Fruit fly (Drosophila melanogaster) whole organism, embryonic: ENCODE results near the gene CG6041.

Experiments
- Abd-B ChIP-seq: fragments of 200-800 bp; sonication (Bioruptor generic); optimal IDR thresholded peaks from 2 replicates; lab custom pipeline; 2018; ENCODE audit warnings: missing biosample characterization, mild to moderate bottlenecking, missing genetic modification characterization, moderate library complexity
- Bdp1 ChIP-seq: fragments of 200-800 bp; sonication (Bioruptor generic); optimal IDR thresholded peaks from 3 replicates; lab custom pipeline; 2016; ENCODE audit warnings: missing biosample characterization, missing genetic modification characterization
- CG10979 ChIP-seq: fragments of 200-800 bp; sonication (Bioruptor generic); optimal IDR thresholded peaks from 2 replicates; lab custom pipeline; 2018; ENCODE audit warnings: missing biosample characterization, mild to moderate bottlenecking, missing genetic modification characterization, moderate library complexity
- CG11247 ChIP-seq: fragments of 200-800 bp; sonication (Bioruptor generic); IDR thresholded peaks from 2 replicates; pipeline ENCODE4 v1.3.6; 2022; ENCODE audit warnings: missing biosample characterization, missing genetic modification characterization
- CG11696 ChIP-seq: fragments of 200-800 bp; sonication (Bioruptor generic); IDR thresholded peaks from 2 replicates; pipeline ENCODE4 v1.3.6; 2022; ENCODE audit warnings: missing biosample characterization, missing genetic modification characterization
- CG12299 ChIP-seq: fragments of 200-800 bp; sonication (Bioruptor generic); optimal IDR thresholded peaks from 2 replicates; lab custom pipeline; 2018; ENCODE audit warnings: missing biosample characterization, mild to moderate bottlenecking, missing genetic modification characterization
- CG12942 ChIP-seq: fragments of 200-800 bp; sonication (Bioruptor generic); optimal IDR thresholded peaks from 3 replicates; lab custom pipeline; 2016; ENCODE audit warnings: missing biosample characterization, missing genetic modification characterization
- CG13424 ChIP-seq: fragments of 200-800 bp; sonication (Bioruptor generic); optimal IDR thresholded peaks from 2 replicates; lab custom pipeline; 2019; ENCODE audit warnings: missing biosample characterization, mild to moderate bottlenecking, missing genetic modification characterization, moderate library complexity
- CG14014 ChIP-seq: fragments of 200-800 bp; sonication (Bioruptor generic); IDR thresholded peaks from 2 replicates; pipeline ENCODE4 v1.3.6; 2022; ENCODE audit warnings: missing biosample characterization, missing genetic modification characterization
- CG14441 ChIP-seq: fragments of 200-800 bp; sonication (Bioruptor generic); IDR thresholded peaks from 2 replicates; pipeline ENCODE4 v1.3.6; 2022; ENCODE audit warnings: missing biosample characterization, missing genetic modification characterization
- CG14667 ChIP-seq: fragments of 200-800 bp; sonication (Bioruptor generic); IDR thresholded peaks from 2 replicates; pipeline ENCODE4 v1.3.6; 2022; ENCODE audit warnings: missing biosample characterization, missing genetic modification characterization
- CG1602 ChIP-seq: fragments of 200-800 bp; sonication (Bioruptor generic); optimal IDR thresholded peaks from 3 replicates; lab custom pipeline; 2016; ENCODE audit warnings: missing biosample characterization, missing genetic modification characterization
- CG16813 ChIP-seq: fragments of 200-800 bp; sonication (Bioruptor generic); IDR thresholded peaks from 3 replicates; pipeline ENCODE4 v1.3.6; 2022; ENCODE audit warnings: missing biosample characterization, missing genetic modification characterization; ENCODE audit not compliant: partially characterized antibody
- CG17829 ChIP-seq: fragments of 200-800 bp; optimal IDR thresholded peaks from 2 replicates; lab custom pipeline; 2019; ENCODE audit warnings: missing biosample characterization, mild to moderate bottlenecking, missing genetic modification characterization, moderate library complexity
- CG33213 ChIP-seq: fragments of 200-800 bp; sonication (Bioruptor generic); optimal IDR thresholded peaks from 3 replicates; lab custom pipeline; 2016; ENCODE audit warnings: missing biosample characterization, missing genetic modification characterization
- CG4707 ChIP-seq: fragments of 200-800 bp; sonication (Bioruptor generic); optimal IDR thresholded peaks from 2 replicates; lab custom pipeline; 2018; ENCODE audit warnings: missing biosample characterization, mild to moderate bottlenecking, missing genetic modification characterization, moderate library complexity
- CG5245 ChIP-seq: fragments of 200-800 bp; sonication (Bioruptor generic); optimal IDR thresholded peaks from 3 replicates; lab custom pipeline; 2016; ENCODE audit warnings: missing biosample characterization, missing genetic modification characterization
- CG6689 ChIP-seq: fragments of 200-800 bp; sonication (Bioruptor generic); IDR thresholded peaks from 2 replicates; pipeline ENCODE4 v1.3.6; 2022; ENCODE audit warnings: missing biosample characterization, missing genetic modification characterization
- CG7556 ChIP-seq: fragments of 200-800 bp; sonication (Bioruptor generic); optimal IDR thresholded peaks from 2 replicates; lab custom pipeline; 2017; ENCODE audit warnings: missing biosample characterization, mild to moderate bottlenecking, missing genetic modification characterization
- CG9932 ChIP-seq: fragments of 200-800 bp; sonication (Bioruptor generic); IDR thresholded peaks from 2 replicates; pipeline ENCODE4 v1.3.6; 2022; ENCODE audit warnings: missing biosample characterization, missing genetic modification characterization
- Dad ChIP-seq: fragments of 200-800 bp; sonication (Bioruptor generic); optimal IDR thresholded peaks from 3 replicates; lab custom pipeline; 2016; ENCODE audit warnings: missing biosample characterization, missing genetic modification characterization
- Doc2 ChIP-seq: fragments of 200-800 bp; sonication (Bioruptor generic); IDR thresholded peaks from 2 replicates; pipeline ENCODE4 v1.3.6; 2022; ENCODE audit warnings: missing biosample characterization, missing genetic modification characterization
- Ets65A ChIP-seq: fragments of 200-800 bp; sonication (Bioruptor generic); peaks from one replicate; lab custom pipeline; 2016; ENCODE audit warnings: missing biosample characterization, missing genetic modification characterization
- HLH3B ChIP-seq: fragments of 200-800 bp; sonication (Bioruptor generic); IDR thresholded peaks from 2 replicates; pipeline ENCODE4 v1.3.6; 2022; ENCODE audit warnings: missing biosample characterization, missing genetic modification characterization
- Hand ChIP-seq: fragments of 200-800 bp; sonication (Bioruptor generic); optimal IDR thresholded peaks from 2 replicates; lab custom pipeline; 2017; ENCODE audit warnings: mild to moderate bottlenecking, missing biosample characterization, missing genetic modification reagents, missing genetic modification characterization
- NC2β ChIP-seq: fragments of 200-800 bp; sonication (Bioruptor generic); optimal IDR thresholded peaks from 2 replicates; lab custom pipeline; 2016; ENCODE audit warnings: missing biosample characterization, missing genetic modification characterization
- Ssrp ChIP-seq: fragments of 200-800 bp; sonication (Bioruptor generic); optimal IDR thresholded peaks from 2 replicates; lab custom pipeline; 2018; ENCODE audit warnings: missing biosample characterization, mild to moderate bottlenecking, missing genetic modification characterization, moderate library complexity
- ase ChIP-seq: fragments of 200-800 bp; sonication (Bioruptor generic); IDR thresholded peaks from 3 replicates; pipeline ENCODE4 v1.3.6; 2022; ENCODE audit warnings: missing biosample characterization, missing genetic modification characterization
- cas ChIP-seq: fragments of 200-800 bp; sonication (Bioruptor generic); IDR thresholded peaks from 2 replicates; pipeline ENCODE4 v1.3.6; 2022; ENCODE audit warnings: missing biosample characterization, missing genetic modification characterization
- chif ChIP-seq, 2 experiments: fragments of 200-800 bp; sonication (Bioruptor generic); optimal IDR thresholded peaks; 3 replicates each; lab custom pipeline; 2016; ENCODE audit warnings: missing biosample characterization in 2 of 2, missing genetic modification characterization in 2 of 2
- chinmo ChIP-seq: fragments of 200-800 bp; sonication (Bioruptor generic); IDR thresholded peaks from 4 replicates; pipeline ENCODE4 v1.3.6; 2022; ENCODE audit warnings: missing biosample characterization, missing genetic modification characterization; ENCODE audit not compliant: partially characterized antibody
- ci ChIP-seq: fragments of 200-800 bp; sonication (Bioruptor generic); IDR thresholded peaks from 3 replicates; pipeline ENCODE4 v1.3.6; 2022; ENCODE audit warnings: missing biosample characterization, missing genetic modification characterization
- corto ChIP-seq: fragments of 200-800 bp; sonication (Bioruptor generic); optimal IDR thresholded peaks from 2 replicates; lab custom pipeline; 2016; ENCODE audit warnings: missing biosample characterization, mild to moderate bottlenecking, missing genetic modification characterization, moderate library complexity
- danr ChIP-seq: fragments of 200-800 bp; sonication (Bioruptor generic); IDR thresholded peaks from 2 replicates; pipeline ENCODE4 v1.3.6; 2022; ENCODE audit warnings: missing biosample characterization, missing genetic modification characterization
- dmrt11E ChIP-seq: fragments of 200-800 bp; sonication (Bioruptor generic); optimal IDR thresholded peaks from 3 replicates; lab custom pipeline; 2018; ENCODE audit warnings: missing biosample characterization, mild to moderate bottlenecking, missing genetic modification characterization, moderate library complexity
- dysf ChIP-seq: fragments of 200-800 bp; sonication (Bioruptor generic); IDR thresholded peaks from 3 replicates; pipeline ENCODE4 v1.3.6; 2022; ENCODE audit warnings: missing biosample characterization, missing genetic modification characterization
- esg ChIP-seq: fragments of 200-800 bp; sonication (Bioruptor generic); conservative IDR thresholded peaks from 2 replicates; pipeline ENCODE4 v1.3.6; 2022; ENCODE audit warnings: missing biosample characterization, missing genetic modification characterization
- eve ChIP-seq, 2 experiments: fragments of >200 bp; optimal IDR thresholded peaks; 2 replicates each; lab custom pipeline; 2017; ENCODE audit warnings: missing biosample characterization in 2 of 2, missing genetic modification characterization in 2 of 2
- gsb-n ChIP-seq: fragments of 200-800 bp; sonication (Bioruptor generic); optimal IDR thresholded peaks from 3 replicates; lab custom pipeline; 2018; ENCODE audit warnings: missing biosample characterization, mild to moderate bottlenecking, missing genetic modification characterization
- hkb ChIP-seq, 2 experiments: fragments of 200-800 bp in 1 of 2; fragments of >200 bp in 1 of 2; sonication (Bioruptor generic) in 1 of 2; IDR thresholded peaks in 1 of 2; optimal IDR thresholded peaks in 1 of 2; 2 replicates each; pipeline versions ENCODE4 v1.3.6 to Lab custom; 2017 to 2022; ENCODE audit warnings: missing biosample characterization in 1 of 2, missing genetic modification characterization in 1 of 2
- lilli ChIP-seq: fragments of 200-800 bp; sonication (Bioruptor generic); optimal IDR thresholded peaks from 3 replicates; lab custom pipeline; 2016; ENCODE audit warnings: missing biosample characterization, missing genetic modification characterization
- lola ChIP-seq, 3 experiments: fragments of >200 bp in 2 of 3; fragments of 200-800 bp in 1 of 3; sonication (Bioruptor generic) in 1 of 3; optimal IDR thresholded peaks; 2 replicates each; lab custom pipeline; 2017 to 2019; ENCODE audit warnings: missing biosample characterization in 3 of 3, missing genetic modification characterization in 3 of 3, mild to moderate bottlenecking in 1 of 3, moderate library complexity in 1 of 3
- nmo ChIP-seq: fragments of 200-800 bp; sonication (Bioruptor generic); optimal IDR thresholded peaks from 2 replicates; lab custom pipeline; 2018; ENCODE audit warnings: missing biosample characterization, mild to moderate bottlenecking, missing genetic modification characterization, moderate library complexity
- peb ChIP-seq: fragments of 200-800 bp; sonication (Bioruptor generic); IDR thresholded peaks from 2 replicates; pipeline ENCODE4 v1.3.6; 2022; ENCODE audit warnings: missing biosample characterization, missing genetic modification characterization
- pfk ChIP-seq: fragments of 200-800 bp; sonication (Bioruptor generic); optimal IDR thresholded peaks from 2 replicates; lab custom pipeline; 2018; ENCODE audit warnings: missing biosample characterization, mild to moderate bottlenecking, missing genetic modification characterization, moderate library complexity
- sens ChIP-seq: fragments of 200-800 bp; sonication (Bioruptor generic); peaks from one replicate; lab custom pipeline; 2016; ENCODE audit warnings: missing biosample characterization, missing genetic modification characterization
- sima ChIP-seq: fragments of 200-800 bp; sonication (Bioruptor generic); optimal IDR thresholded peaks from 2 replicates; lab custom pipeline; 2016; ENCODE audit warnings: missing biosample characterization, missing genetic modification characterization
- sqz ChIP-seq: fragments of 200-800 bp; sonication (Bioruptor generic); optimal IDR thresholded peaks from 3 replicates; lab custom pipeline; 2018; ENCODE audit warnings: missing biosample characterization, mild to moderate bottlenecking, missing genetic modification characterization
- stc ChIP-seq: fragments of 200-800 bp; sonication (Bioruptor generic); IDR thresholded peaks from 2 replicates; pipeline ENCODE4 v1.3.6; 2022; ENCODE audit warnings: missing biosample characterization, missing genetic modification characterization
- wor ChIP-seq: fragments of 200-800 bp; sonication (Bioruptor generic); IDR thresholded peaks from 2 replicates; pipeline ENCODE4 v1.3.6; 2022; ENCODE audit warnings: missing biosample characterization, missing genetic modification characterization

Gene CG6041

DNA sequence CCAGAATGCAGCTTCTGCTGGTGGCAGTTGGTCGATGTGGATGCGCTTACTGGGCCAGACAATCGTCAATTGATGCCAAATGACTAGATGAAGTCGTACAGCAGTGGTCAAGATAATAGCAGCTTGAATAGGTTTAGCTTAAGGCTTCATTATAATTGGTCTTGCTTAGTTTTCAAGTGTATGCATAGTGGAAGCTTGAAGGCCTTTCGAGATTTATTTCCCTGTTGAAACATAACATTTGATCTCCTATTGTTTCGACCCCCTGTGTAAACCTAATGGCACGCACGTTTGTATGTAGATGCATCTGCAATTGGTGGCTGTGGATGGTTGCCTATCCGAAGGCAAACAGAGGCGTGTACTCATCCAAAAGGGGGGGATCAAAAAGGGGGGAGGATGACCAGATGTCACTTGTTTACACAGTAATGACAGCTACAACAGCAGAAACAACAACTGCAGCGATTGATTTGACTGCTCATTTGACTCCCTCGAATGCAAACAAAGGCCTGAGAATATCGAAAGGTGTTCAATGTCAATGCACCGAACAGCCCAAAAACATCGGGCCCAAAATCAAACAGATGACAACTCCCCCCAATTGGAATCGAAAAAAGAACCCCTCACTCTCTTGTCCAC, 20.2 kb downstream of the CG6041 start (continued):
- TF ChIP-seq lola (GFP tag; optimal IDR thresholded peaks at IDR 0.05; lab: Kevin White, UChicago) (peak in 1 of 3 experiments; percentile 17), gsb-n (no peak), Doc2 (GFP tag; lab: Robert Waterston, UW) (0 out of 2 replicates have a peak, but pooled peaks have one; percentile 15), CG12942 (GFP tag; lab: Kevin White, UChicago) (no peak), CG5245 (GFP tag; lab: Kevin White, UChicago) (peak; percentile 40), nmo (peak; percentile 44), CG11696 (GFP tag; lab: Robert Waterston, UW) (peak; percentile 81), corto (GFP tag; lab: Kevin White, UChicago) (no peak), CG9932 (GFP tag; lab: Robert Waterston, UW) (no peak), Dad (no peak), Abd-B (no peak), CG17829 (tag; lab: Kevin White, UChicago) (peak; percentile 32), cas (GFP tag; lab: Robert Waterston, UW) (no peak), CG1602 (peak; percentile 29), danr (GFP tag; lab: Robert Waterston, UW) (no peak), lilli (GFP tag; lab: Kevin White, UChicago) (no peak), CG10979 (tag; lab: Kevin White, UChicago) (peak; percentile 50), chif (GFP tag; optimal IDR thresholded peaks at IDR 0.05; lab: Kevin White, UChicago) (peak; percentile 21 to 45), eve (GFP tag; optimal IDR thresholded peaks at IDR 0.05; lab: Kevin White, UChicago) (peak in 1 of 2 experiments; percentile 38), CG4707 (GFP tag; lab: Kevin White, UChicago) (no peak), pfk (no peak), dmrt11E (peak; percentile 53), CG14014 (GFP tag; lab: Robert Waterston, UW) (no peak), Ssrp (peak; percentile 54), Ets65A (GFP tag; lab: Kevin White, UChicago) (peak; percentile 83), wor (GFP tag; lab: Robert Waterston, UW) (0 out of 2 replicates have a peak, but pooled peaks have one; percentile 22), peb (GFP tag; lab: Robert Waterston, UW) (no peak), sima (GFP tag; lab: Kevin White, UChicago) (no peak), NC2β (GFP tag; lab: Kevin White, UChicago) (peak; percentile 16), CG16813 (GFP tag; lab: Robert Waterston, UW) (no peak), esg (GFP tag; lab: Robert Waterston, UW) (peak; percentile 38; the same call in 1 of the 2 replicates), hkb (optimal IDR thresholded peaks at IDR 0.05; lab: Kevin White, UChicago) (no peak), hkb (GFP tag; IDR thresholded peaks at IDR 0.05; lab: Robert Waterston, UW) (no peak), ase (GFP tag; lab: Robert Waterston, UW) (0 out of 3 replicates have a peak, but pooled peaks have one; percentile 18), CG14667 (GFP tag; lab: Robert Waterston, UW) (no peak), CG13424 (tag; lab: Kevin White, UChicago) (no peak), CG7556 (no peak), HLH3B (GFP tag; lab: Robert Waterston, UW) (0 out of 2 replicates have a peak, but pooled peaks have one; percentile 15), Hand (GFP tag; lab: Kevin White, UChicago) (no peak), ci (peak; percentile 67; the same call in 2 of the 3 replicates), CG14441 (GFP tag; lab: Robert Waterston, UW) (peak; percentile 44), Bdp1 (GFP tag; lab: Kevin White, UChicago) (no peak), sens (peak; percentile 94), CG6689 (GFP tag; lab: Robert Waterston, UW) (peak; percentile 62), CG11247 (GFP tag; lab: Robert Waterston, UW) (peak; percentile 15; the same call in 1 of the 2 replicates), dysf (GFP tag; lab: Robert Waterston, UW) (peak; percentile 47; the same call in 1 of the 3 replicates), CG12299 (tag; lab: Kevin White, UChicago) (no peak), sqz (no peak), stc (GFP tag; lab: Robert Waterston, UW) (peak; percentile 54; the same call in 1 of the 2 replicates), chinmo (GFP tag; lab: Robert Waterston, UW) (no peak), CG33213 (GFP tag; lab: Kevin White, UChicago) (no peak)
